Worm (Caenorhabditis elegans): ENCODE data around the gene Y39C12A.9.

Y39C12A.9 gene

DNA sequence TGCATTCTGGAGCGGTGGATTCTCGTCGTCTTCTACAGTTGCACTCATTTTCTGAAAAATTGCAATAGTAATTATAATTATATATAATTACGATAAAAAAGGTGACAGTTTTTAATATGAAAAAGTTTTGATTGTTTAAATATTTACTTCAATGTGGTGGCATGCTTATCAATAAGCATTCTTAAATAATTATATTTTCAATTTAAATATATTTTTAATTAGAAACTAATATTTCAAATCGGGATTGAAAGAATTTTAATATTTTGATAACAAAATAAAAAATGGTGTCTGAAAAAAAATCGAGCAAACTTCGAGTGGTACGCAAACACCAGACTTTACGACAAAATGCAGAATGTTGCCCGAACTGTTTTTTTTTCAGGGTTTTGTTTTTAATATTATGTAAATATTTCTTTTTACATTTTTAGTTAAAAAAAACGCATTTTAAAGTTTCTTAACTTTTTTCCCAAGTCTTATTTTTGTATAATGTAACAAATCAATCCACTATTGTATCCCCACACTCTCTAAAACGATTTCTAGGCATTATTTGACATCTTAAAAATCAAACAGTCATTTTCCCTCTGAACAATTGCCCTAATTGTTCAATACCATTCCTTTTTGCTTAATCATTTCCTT, 23.3 kb upstream of the Y39C12A.9 start, which contains the start of the genes C42C1.12 and C42C1.19:
Gene C42C1.12, minus strand, starts transcription at position 51 of the 633 bp plus-strand sequence.
Gene C42C1.19, plus strand, starts transcription at position 583 of the 633 bp plus-strand sequence.
- TF ChIP-seq med-1 (GFP tag; optimal IDR thresholded peaks at IDR 0.05; ENCODE audit: insufficient read depth) (no peak), flt-1 (GFP tag; IDR thresholded peaks at IDR 0.05) (no peak), ztf-23 (GFP tag; IDR thresholded peaks at IDR 0.05) (no peak), cog-1 (tag; optimal IDR thresholded peaks at IDR 0.05) (no peak), tab-1 (GFP tag; IDR thresholded peaks at IDR 0.05) (no peak), T22C8.4 (GFP tag; IDR thresholded peaks at IDR 0.05) (no peak), klf-2 (GFP tag; conservative IDR thresholded peaks at IDR 0.05) (no peak), ztf-29 (GFP tag; IDR thresholded peaks at IDR 0.05) (no peak), ref-1 (GFP tag; conservative IDR thresholded peaks at IDR 0.05) (no peak)

DNA sequence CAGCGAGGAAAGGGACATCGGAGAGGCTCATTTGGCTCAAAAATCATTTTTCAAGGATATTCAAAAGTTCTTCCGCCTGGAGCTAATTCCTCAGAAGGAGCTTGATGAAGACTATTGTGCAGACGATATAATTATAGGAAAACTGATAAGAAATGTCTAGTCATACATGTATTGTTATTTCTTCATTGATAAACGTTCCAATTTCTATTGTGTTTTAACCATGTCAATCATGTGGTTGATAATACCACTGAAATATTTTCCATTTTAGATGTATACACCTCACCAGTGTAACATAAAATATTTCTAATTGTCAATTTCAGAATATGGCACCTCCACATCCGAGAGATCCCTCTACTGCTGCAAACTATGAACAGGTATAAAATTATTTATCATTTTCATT, 20.3 kb upstream of the Y39C12A.9 start, which contains the start of gene ltah-1.1:
Gene ltah-1.1, plus strand, starts transcription at position 283 of the 400 bp plus-strand sequence.
- TF ChIP-seq ztf-29 (GFP tag; IDR thresholded peaks at IDR 0.05) (no peak), ref-1 (GFP tag; conservative IDR thresholded peaks at IDR 0.05) (no peak), klf-2 (GFP tag; conservative IDR thresholded peaks at IDR 0.05) (no peak), tab-1 (GFP tag; IDR thresholded peaks at IDR 0.05) (no peak), T22C8.4 (GFP tag; IDR thresholded peaks at IDR 0.05) (no peak), cog-1 (tag; optimal IDR thresholded peaks at IDR 0.05) (no peak), med-1 (GFP tag; optimal IDR thresholded peaks at IDR 0.05; ENCODE audit: insufficient read depth) (no peak), flt-1 (GFP tag; IDR thresholded peaks at IDR 0.05) (no peak), ztf-23 (GFP tag; IDR thresholded peaks at IDR 0.05) (no peak)

DNA sequence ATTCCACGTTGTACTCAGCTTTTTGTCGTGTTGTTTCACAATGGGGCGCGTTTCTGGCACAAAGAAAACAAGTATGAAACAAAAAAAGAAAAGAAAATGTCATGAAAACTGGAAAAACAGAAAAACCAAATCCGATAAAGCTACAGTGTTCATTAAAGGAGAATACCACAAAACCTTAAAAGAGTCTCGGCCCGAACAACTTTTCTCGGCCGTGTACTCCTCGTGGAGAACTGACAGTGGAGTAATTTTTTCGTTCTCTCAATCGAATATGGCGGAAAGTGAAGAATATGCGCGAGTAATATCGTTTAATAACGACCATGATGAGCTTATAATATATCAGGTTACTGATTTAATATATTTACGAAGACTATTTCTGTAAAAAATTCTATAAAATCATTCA, 19.5 kb upstream of the Y39C12A.9 start, which contains the start of the genes tag-335 and vkmt-1:
Gene tag-335, minus strand, starts transcription at position 88 of the 400 bp plus-strand sequence.
Gene vkmt-1, plus strand, starts transcription at position 219 of the 400 bp plus-strand sequence.
- TF ChIP-seq flt-1 (GFP tag; IDR thresholded peaks at IDR 0.05): no peak
- TF ChIP-seq ref-1 (GFP tag; conservative IDR thresholded peaks at IDR 0.05): no peak
- TF ChIP-seq cog-1 (tag; optimal IDR thresholded peaks at IDR 0.05): no peak
- no peak for TF ChIP-seq tab-1 (GFP tag; IDR thresholded peaks at IDR 0.05)
- TF ChIP-seq med-1 (GFP tag; optimal IDR thresholded peaks at IDR 0.05; ENCODE audit: insufficient read depth): no peak
- TF ChIP-seq klf-2 (GFP tag; conservative IDR thresholded peaks at IDR 0.05): no peak
- TF ChIP-seq ztf-29 (GFP tag; IDR thresholded peaks at IDR 0.05): no peak
- no peak for TF ChIP-seq T22C8.4 (GFP tag; IDR thresholded peaks at IDR 0.05)
- no peak for TF ChIP-seq ztf-23 (GFP tag; IDR thresholded peaks at IDR 0.05)

DNA sequence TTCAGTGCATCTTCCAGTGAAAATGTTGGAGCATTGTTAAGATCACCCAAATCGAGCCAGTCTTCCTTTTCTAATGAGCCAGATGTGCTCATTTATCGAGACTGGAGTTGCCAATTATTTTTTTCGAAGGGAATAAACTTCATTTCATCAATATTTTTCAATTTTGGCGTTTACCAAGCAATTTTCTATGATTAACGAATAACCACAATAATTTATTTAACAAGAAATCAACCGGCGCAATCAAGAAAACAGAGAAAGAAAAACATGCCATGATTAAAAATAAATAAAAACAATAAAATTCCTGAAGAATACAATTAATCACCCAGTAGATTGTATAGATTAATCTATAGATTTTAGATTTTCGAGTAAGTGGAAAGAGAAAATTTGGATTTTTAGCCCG, 16.9 kb upstream of the Y39C12A.9 start, which contains the start of gene vps-8:
Gene vps-8, minus strand, starts transcription at position 101 of the 400 bp plus-strand sequence.
- TF ChIP-seq ztf-23 (GFP tag; IDR thresholded peaks at IDR 0.05) (no peak), cog-1 (tag; optimal IDR thresholded peaks at IDR 0.05) (no peak), med-1 (GFP tag; optimal IDR thresholded peaks at IDR 0.05; ENCODE audit: insufficient read depth) (no peak), ztf-29 (GFP tag; IDR thresholded peaks at IDR 0.05) (no peak), tab-1 (GFP tag; IDR thresholded peaks at IDR 0.05) (no peak), ref-1 (GFP tag; conservative IDR thresholded peaks at IDR 0.05) (no peak), klf-2 (GFP tag; conservative IDR thresholded peaks at IDR 0.05) (no peak), T22C8.4 (GFP tag; IDR thresholded peaks at IDR 0.05) (no peak)

DNA sequence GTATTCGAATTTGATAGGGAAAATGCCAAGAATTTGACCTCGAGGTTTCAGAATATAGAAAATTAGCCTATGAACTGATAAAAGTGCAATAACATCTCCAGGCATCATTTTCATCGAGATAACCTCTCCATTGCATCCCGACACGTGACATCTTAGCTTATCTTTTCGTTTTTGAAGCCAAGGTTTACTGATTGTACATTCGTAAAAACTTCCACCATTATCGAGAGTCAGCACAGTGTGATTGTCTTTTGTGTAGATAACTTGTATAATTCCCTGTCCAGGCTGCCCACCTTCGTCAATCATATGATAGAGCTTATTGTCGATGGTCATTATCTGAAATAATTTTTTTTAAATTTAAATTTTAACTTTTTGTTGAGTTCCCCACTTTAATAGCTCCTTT, 15.4 kb upstream of the Y39C12A.9 start:
- no peak for TF ChIP-seq cog-1 (tag; optimal IDR thresholded peaks at IDR 0.05)
- TF ChIP-seq ztf-29 (GFP tag; IDR thresholded peaks at IDR 0.05): no peak
- no peak for TF ChIP-seq ztf-23 (GFP tag; IDR thresholded peaks at IDR 0.05)
- TF ChIP-seq tab-1 (GFP tag; IDR thresholded peaks at IDR 0.05): no peak

DNA sequence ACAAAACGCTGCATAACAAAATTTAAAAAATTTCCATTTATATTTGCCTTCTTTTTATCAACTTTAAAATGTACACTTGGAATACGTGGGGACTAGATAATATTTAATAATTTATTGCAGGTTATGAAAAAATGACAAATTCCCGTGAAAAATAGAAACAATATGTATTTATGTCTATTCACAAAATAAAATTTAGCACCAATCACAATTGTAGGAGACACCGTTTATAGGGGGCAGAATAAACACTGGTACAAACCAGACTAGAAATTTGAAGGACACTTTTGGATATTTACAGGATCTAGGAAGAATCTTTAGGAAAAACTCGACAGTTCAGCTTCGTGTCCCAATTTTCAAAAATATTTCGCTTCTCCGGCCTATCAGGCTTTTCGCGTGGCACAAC, 11.4 kb upstream of the Y39C12A.9 start, which contains the start of gene C42C1.3:
Gene C42C1.3, minus strand, starts transcription at position 101 of the 400 bp plus-strand sequence.
- no peak for TF ChIP-seq flt-1 (GFP tag; IDR thresholded peaks at IDR 0.05)
- no peak for TF ChIP-seq klf-2 (GFP tag; conservative IDR thresholded peaks at IDR 0.05)
- TF ChIP-seq T22C8.4 (GFP tag; IDR thresholded peaks at IDR 0.05): no peak
- no peak for TF ChIP-seq ztf-23 (GFP tag; IDR thresholded peaks at IDR 0.05)
- TF ChIP-seq ref-1 (GFP tag; conservative IDR thresholded peaks at IDR 0.05): no peak
- TF ChIP-seq tab-1 (GFP tag; IDR thresholded peaks at IDR 0.05): no peak
- no peak for TF ChIP-seq cog-1 (tag; optimal IDR thresholded peaks at IDR 0.05)
- TF ChIP-seq med-1 (GFP tag; optimal IDR thresholded peaks at IDR 0.05; ENCODE audit: insufficient read depth): no peak
- no peak for TF ChIP-seq ztf-29 (GFP tag; IDR thresholded peaks at IDR 0.05)

DNA sequence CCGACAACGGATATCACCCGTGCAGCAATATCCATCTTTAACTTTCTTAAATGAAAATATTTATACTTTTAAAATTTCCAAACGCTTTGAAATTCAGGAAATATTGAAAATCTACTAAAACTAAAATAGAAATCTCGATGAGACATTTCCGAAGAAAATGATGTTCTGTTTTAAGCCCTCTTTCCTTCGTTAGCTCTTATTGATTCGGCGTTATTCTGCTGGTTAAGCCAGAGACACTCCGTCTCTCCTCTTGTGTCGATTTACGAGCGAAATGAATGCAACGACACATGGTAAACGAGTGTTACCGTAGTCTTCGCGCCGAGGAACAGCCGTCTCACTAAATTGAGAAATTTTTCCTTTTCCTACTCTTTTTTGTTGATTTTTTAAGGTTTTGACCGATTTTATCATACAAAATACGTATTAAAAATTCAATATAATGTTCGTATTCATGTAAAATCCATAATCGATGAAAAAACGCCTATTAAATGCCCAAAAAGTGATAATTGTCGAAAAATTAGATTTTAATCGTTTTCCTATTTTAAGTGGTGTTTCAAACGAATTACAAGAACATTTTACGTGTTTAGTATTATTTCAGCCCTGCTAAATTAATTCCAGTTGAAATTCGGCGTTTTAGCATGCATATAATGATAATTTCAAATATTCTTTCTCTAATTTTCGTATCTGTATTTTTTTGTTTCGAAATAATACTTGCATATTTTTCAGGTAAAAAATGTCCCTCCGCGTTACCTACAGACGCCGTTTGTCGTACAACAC, 9.4 kb upstream of the Y39C12A.9 start, which contains the start of the genes ppm-1.H and rpl-34:
Gene ppm-1.H, minus strand, starts transcription at position 51 of the 774 bp plus-strand sequence.
Gene rpl-34, plus strand, starts transcription at position 724 of the 774 bp plus-strand sequence.
- TF ChIP-seq tab-1 (GFP tag; IDR thresholded peaks at IDR 0.05): no peak
- TF ChIP-seq flt-1 (GFP tag; IDR thresholded peaks at IDR 0.05): no peak; the same call in none of the 2 replicates
- no peak for TF ChIP-seq med-1 (GFP tag; optimal IDR thresholded peaks at IDR 0.05; ENCODE audit: insufficient read depth)
- TF ChIP-seq ref-1 (GFP tag; conservative IDR thresholded peaks at IDR 0.05): no peak
- TF ChIP-seq ztf-23 (GFP tag; IDR thresholded peaks at IDR 0.05): peak; percentile 61; the same call in 1 of the 2 replicates
- peak; percentile 37 for TF ChIP-seq cog-1 (tag; optimal IDR thresholded peaks at IDR 0.05)
- TF ChIP-seq ztf-29 (GFP tag; IDR thresholded peaks at IDR 0.05): peak; percentile 53; the same call in 1 of the 2 replicates
- 0 out of 2 replicates have a peak, but pooled peaks have one; percentile 20 for TF ChIP-seq T22C8.4 (GFP tag; IDR thresholded peaks at IDR 0.05)
- no peak for TF ChIP-seq klf-2 (GFP tag; conservative IDR thresholded peaks at IDR 0.05)

DNA sequence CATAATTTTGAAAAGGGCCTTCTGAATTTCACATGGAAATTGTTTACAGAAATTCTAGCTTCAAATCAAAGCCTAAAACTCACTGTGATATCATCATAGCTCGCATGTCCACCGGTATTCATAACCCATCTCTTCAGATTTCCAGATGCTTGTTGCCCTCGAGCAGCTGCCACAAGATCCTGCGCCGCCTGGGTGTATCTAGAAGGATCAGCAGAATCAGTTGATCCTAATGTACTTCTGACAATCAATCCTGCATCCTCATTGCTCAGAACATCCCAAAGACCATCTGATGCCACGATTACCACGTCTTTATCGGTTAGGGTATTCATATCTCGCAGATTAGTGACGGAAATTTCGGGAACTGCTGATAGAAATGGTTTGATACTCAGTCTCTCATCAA, 6.9 kb upstream of the Y39C12A.9 start:
- TF ChIP-seq flt-1 (GFP tag; IDR thresholded peaks at IDR 0.05) (no peak), med-1 (GFP tag; optimal IDR thresholded peaks at IDR 0.05; ENCODE audit: insufficient read depth) (no peak), cog-1 (tag; optimal IDR thresholded peaks at IDR 0.05) (no peak), ztf-23 (GFP tag; IDR thresholded peaks at IDR 0.05) (no peak), T22C8.4 (GFP tag; IDR thresholded peaks at IDR 0.05) (no peak), klf-2 (GFP tag; conservative IDR thresholded peaks at IDR 0.05) (no peak), tab-1 (GFP tag; IDR thresholded peaks at IDR 0.05) (no peak), ztf-29 (GFP tag; IDR thresholded peaks at IDR 0.05) (no peak), ref-1 (GFP tag; conservative IDR thresholded peaks at IDR 0.05) (no peak)
